Fruit fly (Drosophila melanogaster): ENCODE data around the gene CG17803.
A peak's percentile ranks its signal among the peaks of the same experiment; 100 is the strongest.

Gene CG17803

DNA sequence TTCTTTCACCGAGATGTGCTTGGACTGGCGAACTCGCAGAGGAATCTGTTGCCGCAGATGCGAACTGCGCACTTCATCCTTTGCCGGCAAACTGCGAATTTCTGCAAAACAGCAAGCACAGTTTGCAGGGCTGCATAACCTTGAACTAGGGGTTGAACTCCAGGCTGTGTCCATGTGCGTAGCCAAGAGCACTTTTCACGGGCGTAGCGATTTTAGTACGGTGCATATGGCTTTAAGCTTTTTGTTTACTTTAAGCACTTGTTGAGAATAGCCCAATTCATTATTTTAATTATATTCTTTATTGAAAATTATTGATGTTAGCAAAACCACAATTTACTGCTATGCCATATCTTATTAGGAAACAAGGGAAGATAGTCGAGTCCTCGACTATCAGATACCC lies at the start of gene CG17803:
TSS of gene CG17803 (minus strand) at position 249 of the 400 bp plus-strand sequence.
- TF ChIP-seq CG17801 (GFP tag; optimal IDR thresholded peaks at IDR 0.05; ENCODE audit: partially characterized antibody) = no peak

DNA sequence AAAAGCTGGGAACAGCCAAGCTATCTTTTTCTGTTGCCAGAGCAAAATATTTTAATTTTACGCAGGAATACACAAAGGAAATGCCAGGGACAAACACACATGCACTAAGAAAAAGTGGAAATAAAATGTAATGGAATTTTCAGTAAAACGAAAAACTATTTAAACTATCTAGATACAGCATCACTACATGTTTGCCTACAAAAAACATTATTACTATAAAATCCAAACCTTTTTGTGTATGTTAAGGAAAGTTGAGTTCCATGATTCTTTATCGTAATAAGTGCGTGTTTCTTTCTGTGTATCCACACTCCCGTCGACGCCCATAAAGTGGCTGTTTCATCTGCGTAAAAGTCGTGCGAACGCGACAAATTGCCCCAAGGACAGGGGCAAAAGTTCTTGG lies 47.9 kb upstream of the CG17803 start:
- no peak for TF ChIP-seq CG17801 (GFP tag; optimal IDR thresholded peaks at IDR 0.05; ENCODE audit: partially characterized antibody)

DNA sequence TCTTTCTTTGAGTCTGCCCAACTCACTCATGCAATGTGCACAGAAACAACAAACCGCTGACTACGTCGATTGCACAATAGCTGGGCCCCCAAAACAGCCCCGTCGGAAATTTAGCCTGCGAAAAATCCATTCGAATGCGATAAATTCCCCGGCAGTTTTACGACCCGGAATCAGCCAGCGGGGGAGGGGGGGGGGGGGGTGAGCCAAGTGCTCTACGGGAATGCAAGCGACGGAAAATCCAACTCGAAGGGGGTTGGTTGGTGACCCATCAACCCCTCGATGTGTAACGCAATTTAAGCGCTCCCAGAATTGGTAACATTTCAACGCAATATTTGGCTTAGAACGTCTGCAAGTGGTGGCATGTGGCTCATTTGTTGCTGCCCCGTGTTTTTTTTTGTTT lies 45.7 kb upstream of the CG17803 start:
- no peak for TF ChIP-seq CG17801 (GFP tag; optimal IDR thresholded peaks at IDR 0.05; ENCODE audit: partially characterized antibody)

DNA sequence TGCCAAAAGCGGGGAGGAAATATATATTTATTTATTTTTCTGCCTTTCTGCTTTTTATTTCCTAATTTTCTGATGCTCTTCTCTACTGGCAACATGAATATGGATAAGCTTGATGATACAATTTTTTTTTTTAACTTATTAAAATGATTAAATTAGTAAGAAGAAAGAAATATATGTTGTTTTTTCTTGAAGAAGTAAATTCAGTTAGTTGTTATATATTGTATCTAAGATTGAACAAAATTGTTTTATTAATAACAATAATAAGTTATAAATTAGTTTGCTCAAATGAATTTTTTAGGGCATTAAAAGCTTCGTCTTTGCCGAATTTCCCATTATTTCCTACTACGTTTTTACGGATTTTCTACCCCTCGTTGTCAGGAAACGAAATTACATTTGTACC lies 29.2 kb upstream of the CG17803 start:
- TF ChIP-seq CG17801 (GFP tag; optimal IDR thresholded peaks at IDR 0.05; ENCODE audit: partially characterized antibody) = no peak

DNA sequence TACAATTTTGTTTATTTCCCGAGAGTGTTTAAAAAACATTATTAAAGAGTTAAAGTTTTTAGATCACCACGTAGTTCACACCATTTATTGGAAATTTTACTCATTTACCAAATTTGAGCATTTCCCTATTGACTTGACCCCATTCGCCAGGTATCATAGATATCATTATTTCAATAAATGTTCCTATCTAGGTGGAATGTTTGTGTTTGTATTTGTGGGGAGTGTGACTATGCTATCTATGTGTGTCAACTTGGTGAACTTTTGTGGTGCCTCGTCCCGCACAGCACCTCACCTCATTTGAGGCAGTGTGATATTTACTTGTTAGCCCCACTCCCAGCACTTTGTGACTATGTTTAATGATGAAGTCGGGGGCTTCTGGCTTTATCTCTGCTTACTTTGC lies 27.3 kb upstream of the CG17803 start:
- no peak for TF ChIP-seq CG17801 (GFP tag; optimal IDR thresholded peaks at IDR 0.05; ENCODE audit: partially characterized antibody)

DNA sequence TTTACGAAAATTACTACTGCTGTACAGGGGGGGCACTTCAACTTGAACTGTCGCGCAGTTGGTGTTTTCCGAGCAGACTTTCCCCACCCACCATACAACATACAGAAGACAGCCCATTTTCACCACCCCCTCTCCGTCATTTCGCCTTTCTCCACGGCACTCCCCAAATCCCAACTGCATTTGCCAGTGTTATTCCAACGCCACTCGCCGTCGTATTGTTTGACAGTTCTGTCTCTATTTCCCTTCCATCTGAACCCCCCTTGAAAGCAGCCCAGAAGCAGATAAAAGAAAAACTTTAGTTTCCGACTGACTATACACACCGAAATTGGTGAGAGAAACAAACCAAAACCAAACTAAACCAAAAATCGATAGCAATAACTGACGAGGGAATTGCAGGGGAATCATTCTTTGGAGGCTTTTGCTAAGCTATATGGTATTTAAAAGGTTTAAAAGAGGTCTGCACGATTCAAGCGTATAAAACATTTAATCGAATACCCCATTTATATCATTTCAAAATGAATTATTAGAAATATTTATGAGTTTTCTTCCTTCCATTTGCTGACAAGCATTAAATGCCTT lies 25.8 kb upstream of the CG17803 start:
- TF ChIP-seq CG17801 (GFP tag; optimal IDR thresholded peaks at IDR 0.05; ENCODE audit: partially characterized antibody) = no peak

DNA sequence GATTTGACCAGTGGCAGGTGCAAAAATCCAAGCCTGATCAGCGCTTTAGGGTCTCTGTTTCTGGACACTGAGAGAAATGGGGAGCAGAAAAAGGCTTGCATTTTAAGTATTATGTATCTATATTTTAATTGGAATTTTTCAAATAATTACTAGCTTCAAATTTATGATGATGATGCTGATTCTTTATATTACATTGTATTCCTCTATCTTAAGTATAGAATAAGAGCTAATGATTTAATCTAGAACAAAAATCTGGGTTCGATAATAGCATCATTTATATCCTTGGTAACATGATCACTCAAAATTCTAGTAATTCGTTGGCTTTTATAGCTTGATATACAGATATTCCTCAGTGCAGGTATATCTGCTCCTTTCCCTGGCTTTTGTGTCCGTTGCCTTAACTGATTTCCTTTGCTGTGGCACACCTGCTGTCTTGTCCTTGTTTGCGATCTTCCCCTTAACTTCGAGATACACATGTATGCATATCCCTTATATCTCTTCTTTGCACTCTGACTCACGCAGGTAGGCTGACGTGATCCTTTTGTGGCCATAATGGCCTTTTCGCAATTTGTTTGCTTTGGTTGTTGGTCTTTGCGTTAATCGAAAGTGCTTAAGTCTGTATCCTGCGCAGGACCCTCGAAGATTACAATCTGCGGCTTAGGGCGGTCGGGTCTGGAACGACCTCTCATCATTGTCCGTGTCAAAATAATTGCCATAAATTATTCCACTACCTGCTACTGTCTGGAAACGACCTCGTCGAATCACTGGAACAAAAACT lies 24.7 kb upstream of the CG17803 start:
- TF ChIP-seq CG17801 (GFP tag; optimal IDR thresholded peaks at IDR 0.05; ENCODE audit: partially characterized antibody) = no peak

DNA sequence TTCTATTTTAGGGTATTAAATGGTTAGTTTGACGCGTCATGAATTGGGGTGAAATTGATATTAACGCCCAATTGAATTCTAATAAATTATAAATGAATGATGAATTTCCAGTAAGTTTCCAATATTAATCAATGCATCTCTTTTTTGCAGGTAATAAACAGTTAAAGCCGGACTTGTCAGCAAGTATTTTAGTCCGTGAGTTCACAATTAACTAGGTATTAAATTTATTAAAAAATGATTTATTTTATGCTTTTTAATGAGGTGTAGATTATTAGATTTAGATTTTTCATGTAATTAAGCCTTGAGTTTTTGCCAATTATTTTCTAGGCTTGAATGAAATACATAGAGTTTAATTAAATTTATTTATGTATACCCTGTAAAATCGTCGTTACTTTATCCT lies 20.4 kb upstream of the CG17803 start:
- no peak for TF ChIP-seq CG17801 (GFP tag; optimal IDR thresholded peaks at IDR 0.05; ENCODE audit: partially characterized antibody)

DNA sequence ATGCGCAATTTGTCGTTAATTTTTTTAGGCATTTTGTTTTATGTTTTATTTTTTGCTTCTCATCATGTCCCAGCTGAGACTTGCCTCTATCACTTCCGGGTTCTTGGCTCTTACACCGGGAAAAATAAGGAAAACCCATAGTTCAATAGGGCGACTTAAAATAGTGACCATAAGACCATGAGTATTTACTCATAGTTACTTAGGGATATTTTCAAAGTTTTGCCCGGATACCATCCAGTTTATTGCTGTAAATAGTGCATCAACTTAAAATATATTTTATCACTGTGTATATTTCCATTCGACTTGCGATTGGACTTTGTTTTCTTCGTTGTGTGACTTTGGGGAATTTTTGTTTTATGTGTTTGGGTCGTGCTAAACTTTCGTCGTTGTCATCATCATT lies 17.5 kb upstream of the CG17803 start:
- no peak for TF ChIP-seq CG17801 (GFP tag; optimal IDR thresholded peaks at IDR 0.05; ENCODE audit: partially characterized antibody)

DNA sequence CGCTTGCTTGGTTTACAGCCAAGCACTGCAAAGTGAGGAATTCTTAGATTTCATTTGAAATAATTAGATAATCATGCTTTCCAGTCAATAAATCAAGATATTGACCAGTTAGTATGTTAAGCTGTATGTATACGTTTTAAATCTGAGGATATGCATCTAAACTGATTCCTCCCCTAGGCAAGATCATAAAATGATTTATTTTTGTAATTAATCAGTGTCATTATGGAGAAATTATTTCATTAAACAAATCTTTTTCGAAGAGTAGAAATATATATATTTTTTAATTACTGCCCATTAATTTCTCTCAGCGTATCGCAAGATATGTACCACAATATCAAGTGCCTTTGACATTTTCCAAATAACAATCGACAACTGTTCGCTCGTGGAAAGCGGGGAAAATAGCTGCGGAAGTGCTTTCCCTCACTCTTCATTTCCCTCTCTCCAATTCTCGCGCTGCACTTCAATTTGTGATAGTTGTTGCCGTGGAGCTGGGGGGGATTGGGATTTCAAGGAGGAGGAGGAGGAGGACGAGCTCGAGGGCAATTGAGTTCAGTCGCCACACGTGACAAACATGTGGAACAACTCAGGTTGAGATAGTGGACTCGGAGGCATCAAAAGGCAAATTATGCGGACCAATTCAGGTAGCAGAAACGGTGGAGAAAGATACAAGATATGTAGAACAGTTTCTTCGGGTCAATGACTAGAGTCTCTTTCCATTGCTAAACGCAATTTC lies 13.0 kb upstream of the CG17803 start:
- TF ChIP-seq CG17801 (GFP tag; optimal IDR thresholded peaks at IDR 0.05; ENCODE audit: partially characterized antibody) = no peak

DNA sequence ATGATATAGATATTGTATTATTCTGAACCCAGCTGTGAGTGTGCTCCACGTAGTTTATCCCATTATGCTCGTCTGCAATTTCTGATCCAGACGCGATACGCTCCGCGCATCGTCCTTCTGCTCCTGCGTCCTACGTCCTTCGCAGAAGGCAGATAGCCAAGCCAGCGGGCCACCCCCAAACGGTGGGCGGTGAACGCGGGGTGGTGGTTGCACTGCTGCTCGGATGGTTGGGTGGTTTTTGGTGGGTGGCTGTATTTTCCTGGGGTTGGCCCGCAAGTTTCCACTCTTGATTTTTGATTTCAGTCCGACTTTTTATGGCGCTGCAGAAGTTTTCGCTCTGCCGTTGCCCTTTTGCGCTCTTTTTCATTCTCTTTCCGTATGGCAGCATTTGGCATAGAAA lies 11.2 kb upstream of the CG17803 start:
- TF ChIP-seq CG17801 (GFP tag; optimal IDR thresholded peaks at IDR 0.05; ENCODE audit: partially characterized antibody) = no peak

DNA sequence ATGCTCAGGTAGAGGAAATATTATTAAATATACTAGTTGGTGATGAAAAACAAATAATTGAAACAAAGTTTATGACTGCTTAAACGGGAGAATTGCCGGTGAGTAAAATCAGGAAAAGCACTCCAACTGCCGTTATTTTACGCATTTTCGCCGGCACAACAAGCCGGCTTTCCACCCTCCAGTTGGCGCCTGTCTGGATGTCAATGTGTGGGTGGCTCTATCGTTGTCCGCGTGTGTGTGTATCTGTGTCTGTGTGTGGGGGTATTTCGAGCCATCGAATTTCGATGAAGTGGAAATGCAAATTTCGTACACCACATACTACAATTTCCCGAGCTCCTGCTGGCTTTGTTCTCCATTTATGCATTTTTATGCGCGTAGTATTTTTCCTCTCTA lies 10.4 kb upstream of the CG17803 start:
- TF ChIP-seq CG17801 (GFP tag; optimal IDR thresholded peaks at IDR 0.05; ENCODE audit: partially characterized antibody) = no peak

DNA sequence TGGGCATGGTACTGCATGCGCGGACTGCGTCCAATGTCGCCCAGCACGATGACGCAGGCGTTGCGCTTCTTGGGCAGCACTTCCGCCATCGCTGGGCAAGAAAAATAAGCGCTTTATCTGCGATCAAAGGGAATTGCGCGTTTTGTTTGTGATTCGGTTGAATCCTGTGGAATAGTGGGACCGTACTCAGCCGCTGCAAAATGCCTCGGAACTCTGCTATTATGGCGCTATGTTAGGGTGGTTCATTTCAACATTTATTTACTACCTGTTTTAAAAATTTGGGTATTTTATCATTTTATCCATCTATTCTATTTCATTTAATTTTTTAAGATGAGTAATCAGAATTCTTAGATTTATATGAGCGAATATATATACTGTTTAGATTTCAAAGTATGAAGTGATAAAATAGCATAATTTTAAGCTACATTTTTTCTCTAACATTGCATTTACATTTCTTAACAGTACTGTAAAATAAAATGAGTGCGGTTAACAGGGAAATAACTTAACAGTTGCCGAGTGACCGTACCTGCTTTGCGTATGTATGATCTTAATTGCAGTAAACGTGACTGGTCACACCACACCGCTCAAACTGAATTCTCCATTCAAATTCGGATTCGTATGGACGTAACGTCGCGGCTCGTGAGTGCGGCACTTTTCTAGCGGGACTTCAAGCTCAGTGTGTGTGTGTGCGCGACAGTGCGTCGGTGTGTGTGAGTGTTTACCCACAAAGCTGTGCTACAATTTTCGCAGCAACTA lies 9.8 kb upstream of the CG17803 start, which contains the start of the genes Alg1 and tinc:
TSS of gene Alg1 (minus strand) at position 184 of the 756 bp plus-strand sequence.
TSS of gene tinc (plus strand) at position 591 of the 756 bp plus-strand sequence.
- peak; percentile 96 for TF ChIP-seq CG17801 (GFP tag; optimal IDR thresholded peaks at IDR 0.05; ENCODE audit: partially characterized antibody)

DNA sequence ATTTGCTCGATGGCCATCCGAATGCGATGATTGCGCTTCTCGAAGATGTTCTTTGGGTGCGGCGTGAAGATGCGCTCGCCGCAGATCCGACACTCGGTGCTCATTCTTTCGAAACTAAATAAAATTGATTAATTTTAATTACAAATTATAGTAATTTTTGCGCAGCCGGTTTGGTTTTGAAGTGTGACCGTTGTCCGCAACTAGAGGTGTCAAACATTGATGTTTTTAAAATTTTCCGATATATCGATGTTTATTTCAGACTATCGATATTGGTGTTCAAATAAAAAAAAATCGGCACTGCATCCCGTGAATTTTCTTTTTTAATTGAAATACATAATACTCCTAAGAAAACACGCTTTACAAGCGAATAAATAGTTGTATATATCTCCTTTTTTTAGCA lies 7.7 kb upstream of the CG17803 start, which contains the start of gene Odj:
TSS of gene Odj (minus strand) at position 209 of the 400 bp plus-strand sequence.
- TF ChIP-seq CG17801 (GFP tag; optimal IDR thresholded peaks at IDR 0.05; ENCODE audit: partially characterized antibody) = peak; percentile 72

DNA sequence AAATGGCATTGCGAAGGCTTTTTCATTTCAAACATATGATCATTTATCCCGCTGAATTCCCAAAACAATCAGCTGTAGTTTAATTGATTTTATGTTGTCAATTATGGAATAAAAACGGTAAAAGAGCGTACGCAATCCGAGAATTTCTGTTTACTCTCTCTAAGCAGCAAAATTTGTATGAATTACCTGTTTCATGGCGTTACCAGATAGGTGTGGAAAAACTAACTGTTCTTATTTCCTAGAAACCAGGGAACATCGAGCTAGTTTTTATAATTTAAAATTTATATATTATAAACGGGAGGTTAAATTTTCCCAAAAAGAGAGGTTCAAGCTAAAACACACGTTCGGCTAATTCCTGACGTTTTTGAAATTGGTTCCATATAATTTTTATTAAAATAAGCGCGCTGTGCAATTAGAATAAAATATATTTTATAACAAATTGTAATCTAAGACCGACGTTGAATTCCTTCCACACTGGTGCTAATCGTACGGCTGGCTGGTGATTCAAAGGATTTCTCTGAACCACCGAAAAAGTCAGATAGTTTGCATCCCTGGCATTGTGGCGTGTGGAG lies 5.8 kb upstream of the CG17803 start, which contains the start of gene CG17801:
TSS of gene CG17801 (minus strand) at position 51 of the 572 bp plus-strand sequence.
- peak; percentile 62 for TF ChIP-seq CG17801 (GFP tag; optimal IDR thresholded peaks at IDR 0.05; ENCODE audit: partially characterized antibody)
